Worm (Caenorhabditis elegans) whole organism, young adult: ENCODE results near the gene F35E8.1.
A peak's percentile ranks its signal among the peaks of the same experiment; 100 is the strongest.

Experiments
- B0261.1 ChIP-seq: sonication (generic microtip); optimal IDR thresholded peaks from 2 replicates; lab custom pipeline; 2016; ENCODE audit warnings: mild to moderate bottlenecking, missing genetic modification characterization, moderate library complexity, missing compliant biosample characterization
- D2030.7 ChIP-seq: fragments of 200-800 bp; sonication (Bioruptor generic); IDR thresholded peaks from 2 replicates; pipeline ENCODE4 v1.3.6; 2022; ENCODE audit warnings: missing genetic modification reagents, missing genetic modification characterization, missing compliant biosample characterization
- F10E7.11 ChIP-seq: sonication (generic microtip); optimal IDR thresholded peaks from 2 replicates; lab custom pipeline; 2017; ENCODE audit warnings: mild to moderate bottlenecking, missing genetic modification characterization, moderate library complexity, missing compliant biosample characterization
- F33H1.4 ChIP-seq: fragments of 200-800 bp; sonication (Bioruptor generic); IDR thresholded peaks from 2 replicates; pipeline ENCODE4 v1.3.6; 2022; ENCODE audit warnings: missing genetic modification reagents, missing genetic modification characterization, missing compliant biosample characterization
- F39B2.1 ChIP-seq: fragments of 200-800 bp; sonication (Bioruptor generic); IDR thresholded peaks from 2 replicates; pipeline ENCODE4 v1.3.6; 2022; ENCODE audit warnings: missing genetic modification reagents, missing genetic modification characterization, missing compliant biosample characterization
- F57C9.4 ChIP-seq: sonication (generic microtip); optimal IDR thresholded peaks from 2 replicates; lab custom pipeline; 2017; ENCODE audit warnings: mild to moderate bottlenecking, missing genetic modification characterization, missing compliant biosample characterization
- K11D2.4 ChIP-seq: fragments of 200-800 bp; sonication (Bioruptor generic); IDR thresholded peaks from 2 replicates; pipeline ENCODE4 v1.3.6; 2022; ENCODE audit warnings: missing genetic modification reagents, missing genetic modification characterization, missing compliant biosample characterization
- Y53F4B.3 ChIP-seq: fragments of 200-800 bp; sonication (Bioruptor generic); IDR thresholded peaks from 2 replicates; pipeline ENCODE4 v1.3.6; 2022; ENCODE audit warnings: missing genetic modification reagents, missing genetic modification characterization, missing compliant biosample characterization
- Y53G8AR.9 ChIP-seq: fragments of 200-800 bp; sonication (Bioruptor generic); conservative IDR thresholded peaks from 2 replicates; pipeline ENCODE4 v1.3.6; 2022; ENCODE audit warnings: missing genetic modification reagents, missing genetic modification characterization, missing compliant biosample characterization
- akir-1 ChIP-seq: fragments of 200-800 bp; sonication (Bioruptor generic); optimal IDR thresholded peaks from 2 replicates; lab custom pipeline; 2018; ENCODE audit warnings: mild to moderate bottlenecking, missing genetic modification characterization, moderate library complexity, missing compliant biosample characterization
- ama-1 ChIP-seq, 3 experiments: fragments of 150-350 bp in 1 of 3; sonication (generic microtip) in 2 of 3; optimal IDR thresholded peaks; 2 replicates each; lab custom pipeline; 2014 to 2018; ENCODE audit warnings: missing biosample characterization in 2 of 3, missing genetic modification characterization in 2 of 3, missing genetic modification reagents in 2 of 3
- aptf-3 ChIP-seq: fragments of 200-800 bp; sonication (Bioruptor generic); IDR thresholded peaks from 2 replicates; pipeline ENCODE4 v1.3.6; 2022; ENCODE audit warnings: missing genetic modification characterization, missing compliant biosample characterization
- atf-7 ChIP-seq: sonication (generic microtip); optimal IDR thresholded peaks from 2 replicates; lab custom pipeline; 2017; ENCODE audit warnings: mild to moderate bottlenecking, missing genetic modification characterization, missing compliant biosample characterization
- attf-6 ChIP-seq: fragments of 200-800 bp; sonication (Bioruptor generic); IDR thresholded peaks from 2 replicates; pipeline ENCODE4 v1.3.6; 2022; ENCODE audit warnings: missing genetic modification reagents, missing genetic modification characterization, missing compliant biosample characterization
- cebp-1 ChIP-seq, 2 experiments: fragments of 200-800 bp in 1 of 2; sonication (Bioruptor generic) in 1 of 2; sonication (generic microtip) in 1 of 2; IDR thresholded peaks in 1 of 2; optimal IDR thresholded peaks in 1 of 2; 2 replicates each; pipeline versions ENCODE4 v1.3.6 to Lab custom; 2017 to 2022; ENCODE audit warnings: missing compliant biosample characterization in 2 of 2, missing genetic modification characterization in 2 of 2, mild to moderate bottlenecking in 1 of 2, missing genetic modification reagents in 1 of 2, moderate library complexity in 1 of 2
- cebp-2 ChIP-seq: fragments of 200-800 bp; sonication (Bioruptor generic); IDR thresholded peaks from 2 replicates; pipeline ENCODE4 v1.3.6; 2022; ENCODE audit warnings: missing genetic modification characterization, missing compliant biosample characterization
- ceh-100 ChIP-seq: fragments of 200-800 bp; sonication (Bioruptor generic); IDR thresholded peaks from 2 replicates; pipeline ENCODE4 v1.3.6; 2022; ENCODE audit warnings: missing genetic modification reagents, missing genetic modification characterization, missing compliant biosample characterization
- ceh-91 ChIP-seq: fragments of 200-800 bp; sonication (Bioruptor generic); IDR thresholded peaks from 2 replicates; pipeline ENCODE4 v1.3.6; 2022; ENCODE audit warnings: missing genetic modification reagents, missing genetic modification characterization, missing compliant biosample characterization
- dox-1 ChIP-seq: fragments of 200-800 bp; sonication (Bioruptor generic); IDR thresholded peaks from 2 replicates; pipeline ENCODE4 v1.3.6; 2022; ENCODE audit warnings: missing genetic modification reagents, missing genetic modification characterization, missing compliant biosample characterization
- dpl-1 ChIP-seq: fragments of 150-350 bp; optimal IDR thresholded peaks from 2 replicates; lab custom pipeline; 2014; ENCODE audit warnings: missing biosample characterization, missing genetic modification reagents, missing genetic modification characterization
- efl-1 ChIP-seq: fragments of 150-350 bp; optimal IDR thresholded peaks from 2 replicates; lab custom pipeline; 2014; ENCODE audit warnings: missing biosample characterization, missing genetic modification reagents, missing genetic modification characterization
- egl-18 ChIP-seq: fragments of 200-800 bp; sonication (Bioruptor generic); IDR thresholded peaks from 2 replicates; pipeline ENCODE4 v1.3.6; 2022; ENCODE audit warnings: missing genetic modification reagents, missing genetic modification characterization, missing compliant biosample characterization
- egl-44 ChIP-seq: fragments of 200-800 bp; sonication (Bioruptor generic); IDR thresholded peaks from 2 replicates; pipeline ENCODE4 v1.3.6; 2022; ENCODE audit warnings: missing genetic modification reagents, missing genetic modification characterization, missing compliant biosample characterization
- ekl-4 ChIP-seq: fragments of 200-800 bp; sonication (Bioruptor generic); IDR thresholded peaks from 2 replicates; pipeline ENCODE4 v1.3.6; 2022; ENCODE audit warnings: missing genetic modification reagents, missing genetic modification characterization, missing compliant biosample characterization
- ets-4 ChIP-seq: fragments of 200-800 bp; sonication (Bioruptor generic); optimal IDR thresholded peaks from 2 replicates; lab custom pipeline; 2018; ENCODE audit warnings: mild to moderate bottlenecking, missing genetic modification characterization, missing compliant biosample characterization
- hmg-20 ChIP-seq: fragments of 200-800 bp; sonication (Bioruptor generic); IDR thresholded peaks from 2 replicates; pipeline ENCODE4 v1.3.6; 2022; ENCODE audit warnings: missing genetic modification reagents, missing genetic modification characterization, missing compliant biosample characterization
- hsf-1 ChIP-seq: fragments of 200-800 bp; sonication (Bioruptor generic); IDR thresholded peaks from 2 replicates; pipeline ENCODE4 v1.3.6; 2022; ENCODE audit warnings: missing genetic modification reagents, missing genetic modification characterization, missing compliant biosample characterization
- lag-1 ChIP-seq: fragments of 200-800 bp; sonication (Bioruptor generic); IDR thresholded peaks from 2 replicates; pipeline ENCODE4 v1.3.6; 2022; ENCODE audit warnings: missing genetic modification reagents, missing genetic modification characterization, missing compliant biosample characterization
- lin-40 ChIP-seq: sonication (generic microtip); optimal IDR thresholded peaks from 2 replicates; lab custom pipeline; 2016; ENCODE audit warnings: missing genetic modification characterization, mild to moderate bottlenecking, missing compliant biosample characterization, missing genotype, missing genetic modification reagents
- lsy-27 ChIP-seq: sonication (generic microtip); optimal IDR thresholded peaks from 2 replicates; lab custom pipeline; 2017; ENCODE audit warnings: missing genetic modification characterization, mild to moderate bottlenecking, missing compliant biosample characterization, antibody characterized with exemption, missing genotype, borderline replicate concordance; ENCODE audit not compliant: insufficient read depth
- madf-6 ChIP-seq: fragments of 200-800 bp; sonication (Bioruptor generic); IDR thresholded peaks from 2 replicates; pipeline ENCODE4 v1.3.6; 2022; ENCODE audit warnings: missing genetic modification reagents, missing genetic modification characterization, missing compliant biosample characterization
- madf-8 ChIP-seq: fragments of 200-800 bp; sonication (Bioruptor generic); conservative IDR thresholded peaks from 2 replicates; pipeline ENCODE4 v1.3.6; 2022; ENCODE audit warnings: missing genetic modification reagents, missing genetic modification characterization, missing compliant biosample characterization
- mcd-1 ChIP-seq: fragments of 200-800 bp; sonication (Bioruptor generic); IDR thresholded peaks from 2 replicates; pipeline ENCODE4 v1.3.6; 2022; ENCODE audit warnings: missing genetic modification reagents, missing genetic modification characterization, missing compliant biosample characterization
- mel-28 ChIP-seq: sonication (generic microtip); optimal IDR thresholded peaks from 2 replicates; lab custom pipeline; 2016; ENCODE audit warnings: borderline replicate concordance, mild to moderate bottlenecking, missing genetic modification characterization, missing compliant biosample characterization
- nfya-1 ChIP-seq: sonication (generic microtip); optimal IDR thresholded peaks from 2 replicates; lab custom pipeline; 2017; ENCODE audit warnings: antibody characterized with exemption, missing compliant biosample characterization, missing genetic modification characterization, borderline replicate concordance; ENCODE audit not compliant: insufficient read depth
- nhr-179 ChIP-seq: sonication (generic microtip); optimal IDR thresholded peaks from 2 replicates; lab custom pipeline; 2016; ENCODE audit warnings: mild to moderate bottlenecking, missing genetic modification characterization, missing compliant biosample characterization
- pbrm-1 ChIP-seq: fragments of 200-800 bp; sonication (Bioruptor generic); IDR thresholded peaks from 2 replicates; pipeline ENCODE4 v1.3.6; 2022; ENCODE audit warnings: missing genetic modification reagents, missing genetic modification characterization, missing compliant biosample characterization
- pha-4 ChIP-seq: fragments of 150-350 bp; sonication (generic microtip); optimal IDR thresholded peaks from 2 replicates; lab custom pipeline; 2014; ENCODE audit warnings: missing biosample characterization, missing genetic modification reagents, missing genetic modification characterization
- snpc-4 ChIP-seq, 5 experiments: fragments of 150-350 bp in 1 of 5; sonication (generic microtip) in 4 of 5; optimal IDR thresholded peaks; 2 replicates each; lab custom pipeline; 2014 to 2018; ENCODE audit warnings: missing genetic modification characterization in 5 of 5, missing biosample characterization in 3 of 5, antibody characterized with exemption in 2 of 5, mild to moderate bottlenecking in 2 of 5, missing compliant biosample characterization in 2 of 5, missing genotype in 2 of 5, moderate library complexity in 2 of 5, missing genetic modification reagents in 1 of 5
- somi-1 ChIP-seq: fragments of 200-800 bp; sonication (Bioruptor generic); optimal IDR thresholded peaks from 2 replicates; lab custom pipeline; 2018; ENCODE audit warnings: mild to moderate bottlenecking, missing genetic modification characterization, missing compliant biosample characterization
- tbp1 ChIP-seq: fragments of 200-800 bp; sonication (Bioruptor generic); optimal IDR thresholded peaks from 2 replicates; lab custom pipeline; 2018; ENCODE audit warnings: mild to moderate bottlenecking, missing genetic modification characterization, missing compliant biosample characterization
- unc-130 ChIP-seq: sonication (generic microtip); optimal IDR thresholded peaks from 2 replicates; lab custom pipeline; 2016; ENCODE audit warnings: missing genetic modification reagents, missing genetic modification characterization, missing compliant biosample characterization
- xnd-1 ChIP-seq: sonication (generic microtip); optimal IDR thresholded peaks from 2 replicates; lab custom pipeline; 2016; ENCODE audit warnings: missing genotype, missing genetic modification reagents, missing genetic modification characterization, missing compliant biosample characterization
- ztf-18 ChIP-seq: sonication (generic microtip); optimal IDR thresholded peaks from 2 replicates; lab custom pipeline; 2016; ENCODE audit warnings: missing genotype, mild to moderate bottlenecking, missing genetic modification characterization, missing compliant biosample characterization
- ztf-25 ChIP-seq: fragments of 200-800 bp; sonication (Bioruptor generic); IDR thresholded peaks from 2 replicates; pipeline ENCODE4 v1.3.6; 2022; ENCODE audit warnings: missing genetic modification reagents, missing genetic modification characterization, missing compliant biosample characterization
- ztf-28 ChIP-seq: fragments of 200-800 bp; sonication (Bioruptor generic); IDR thresholded peaks from 2 replicates; pipeline ENCODE4 v1.3.6; 2022; ENCODE audit warnings: missing genetic modification reagents, missing genetic modification characterization, missing compliant biosample characterization

The F35E8.1 gene

ce11 chrV:15873762-15874161, 31.7 kb downstream of the F35E8.1 start (continued):
- peak; percentile 12 for TF ChIP-seq xnd-1 (tag; lab: Kevin White, UChicago)
- peak; percentile 90 for TF ChIP-seq ets-4 (GFP tag; lab: Kevin White, UChicago)
- TF ChIP-seq dox-1: peak; percentile 96
- peak; percentile 100 for TF ChIP-seq tbp1 (GFP tag; lab: Kevin White, UChicago)
- peak; percentile 43 for TF ChIP-seq madf-8
- peak; percentile 75; the same call in 1 of the 2 replicates for TF ChIP-seq ekl-4
- TF ChIP-seq hmg-20 (GFP tag; lab: Robert Waterston, UW): peak; percentile 81
- TF ChIP-seq mcd-1 (GFP tag; lab: Robert Waterston, UW): peak; percentile 84
- TF ChIP-seq ceh-91 (GFP tag; lab: Robert Waterston, UW): peak; percentile 71
- TF ChIP-seq nhr-179 (tag; lab: Kevin White, UChicago): peak; percentile 86
- TF ChIP-seq F39B2.1: no peak
- TF ChIP-seq cebp-2 (GFP tag; lab: Robert Waterston, UW): peak; percentile 96
- TF ChIP-seq pha-4 (tag; lab: Kevin White, UChicago): no peak
- TF ChIP-seq egl-18 (GFP tag; lab: Robert Waterston, UW): peak; percentile 83; the same call in 1 of the 2 replicates
- TF ChIP-seq K11D2.4 (GFP tag; lab: Robert Waterston, UW): peak; percentile 84
- peak; percentile 67; the same call in 1 of the 2 replicates for TF ChIP-seq hsf-1 (GFP tag; lab: Robert Waterston, UW)
- TF ChIP-seq nfya-1 (tag; lab: Kevin White, UChicago): no peak
- peak; percentile 81 for TF ChIP-seq madf-6 (GFP tag; lab: Robert Waterston, UW)
- TF ChIP-seq attf-6: peak; percentile 85
- peak; percentile 99 for TF ChIP-seq B0261.1
- peak; percentile 98 for TF ChIP-seq aptf-3 (GFP tag; lab: Robert Waterston, UW)
- TF ChIP-seq ztf-18: peak; percentile 85
- TF ChIP-seq F10E7.11 (tag; lab: Kevin White, UChicago): peak; percentile 97
- TF ChIP-seq somi-1 (GFP tag; lab: Kevin White, UChicago): peak; percentile 87
- peak; percentile 8 for TF ChIP-seq dpl-1 (GFP tag; lab: Kevin White, UChicago)
- TF ChIP-seq lag-1: 0 out of 2 replicates have a peak, but pooled peaks have one; percentile 63
- peak; percentile 81 for TF ChIP-seq unc-130
- peak; percentile 80 for TF ChIP-seq mel-28
- TF ChIP-seq snpc-4 (GFP tag; optimal IDR thresholded peaks at IDR 0.05; lab: Kevin White, UChicago): peak; percentile 83
- TF ChIP-seq snpc-4 (tag; optimal IDR thresholded peaks at IDR 0.05; lab: Kevin White, UChicago): peak; percentile 66 to 88 (median 86)
- TF ChIP-seq ztf-28 (GFP tag; lab: Robert Waterston, UW): peak; percentile 86; the same call in 1 of the 2 replicates
- TF ChIP-seq Y53F4B.3: peak; percentile 50; the same call in 1 of the 2 replicates
- peak; percentile 34 for TF ChIP-seq efl-1 (GFP tag; lab: Kevin White, UChicago)
- TF ChIP-seq egl-44: peak; percentile 96
- TF ChIP-seq ztf-25 (GFP tag; lab: Robert Waterston, UW): peak; percentile 95
- TF ChIP-seq cebp-1 (GFP tag; IDR thresholded peaks at IDR 0.05; lab: Robert Waterston, UW): peak; percentile 68; the same call in 1 of the 2 replicates
- TF ChIP-seq cebp-1 (tag; optimal IDR thresholded peaks at IDR 0.05; lab: Kevin White, UChicago): peak; percentile 90
- peak; percentile 89 for TF ChIP-seq lsy-27 (tag; lab: Kevin White, UChicago)
- TF ChIP-seq F33H1.4 (GFP tag; lab: Robert Waterston, UW): peak; percentile 52
- TF ChIP-seq F57C9.4: peak; percentile 74
- TF ChIP-seq lin-40 (tag; lab: Kevin White, UChicago): no peak
- no peak for TF ChIP-seq ama-1 (optimal IDR thresholded peaks at IDR 0.05; lab: Kevin White, UChicago)
- peak; percentile 93 to 96 for TF ChIP-seq ama-1 (GFP tag; optimal IDR thresholded peaks at IDR 0.05; lab: Kevin White, UChicago)
- TF ChIP-seq Y53G8AR.9 (GFP tag; lab: Robert Waterston, UW): peak; percentile 81
- peak; percentile 41 for TF ChIP-seq akir-1 (GFP tag; lab: Kevin White, UChicago)
- peak; percentile 91 for TF ChIP-seq pbrm-1 (GFP tag; lab: Robert Waterston, UW)
- peak; percentile 87 for TF ChIP-seq D2030.7 (GFP tag; lab: Robert Waterston, UW)
- peak; percentile 88 for TF ChIP-seq atf-7 (tag; lab: Kevin White, UChicago)
- peak; percentile 81 for TF ChIP-seq ceh-100 (GFP tag; lab: Robert Waterston, UW)
